Fruit fly (Drosophila melanogaster): ENCODE data around the gene CG1983.

dm6 chr3R:30210560-30210959 is 33.1 kb upstream of the CG1983 start, which contains the start of gene CecA1:
- TF ChIP-seq pan (optimal IDR thresholded peaks at IDR 0.05) (no peak), Hr83 (GFP tag; optimal IDR thresholded peaks at IDR 0.05; ENCODE audit: poor library complexity, severe bottlenecking) (no peak), Myc (optimal IDR thresholded peaks at IDR 0.05) (no peak), Vsx2 (GFP tag; optimal IDR thresholded peaks at IDR 0.05; ENCODE audit: partially characterized antibody) (no peak), Dfd (GFP tag; optimal IDR thresholded peaks at IDR 0.05) (no peak), CrebA (GFP tag; optimal IDR thresholded peaks at IDR 0.05; ENCODE audit: borderline replicate concordance) (no peak), br (GFP tag; optimal IDR thresholded peaks at IDR 0.05) (no peak), Sp1 (GFP tag; optimal IDR thresholded peaks at IDR 0.05) (no peak)

All from whole organism, wandering third instar larva.